Worm (Caenorhabditis elegans): Measurements from ENCODE around the gene ZK355.8.

DNA sequence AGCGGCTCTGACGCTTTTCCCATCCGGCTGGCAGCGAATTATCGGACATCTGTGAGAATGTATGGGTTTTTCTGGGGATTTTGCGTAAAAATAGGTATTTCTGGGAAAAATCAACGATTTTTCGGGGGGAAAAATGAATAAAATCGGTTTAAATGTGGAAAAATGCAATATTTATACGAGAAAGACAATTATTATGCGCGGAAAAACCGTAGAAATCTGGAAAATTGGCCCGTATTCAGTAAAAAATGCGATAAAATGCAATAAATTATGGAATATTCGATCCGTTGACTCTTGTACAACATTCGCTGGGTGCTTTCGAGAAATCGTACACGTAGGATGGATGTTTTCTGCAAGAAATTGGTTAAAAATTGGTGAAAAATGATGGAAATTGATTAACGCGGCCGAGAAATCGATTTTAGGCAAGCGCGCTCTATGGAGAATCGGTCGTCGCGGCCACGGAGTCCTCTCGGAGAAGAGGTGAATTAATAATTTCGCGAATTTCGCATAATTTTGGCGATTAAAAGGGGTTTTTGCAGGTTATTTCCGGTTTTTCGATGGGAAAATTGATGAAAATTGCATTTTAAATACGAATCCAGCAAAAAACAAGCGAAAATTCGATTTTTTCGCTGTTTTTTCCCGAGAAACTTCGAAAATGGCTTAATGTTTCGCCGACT, 38.5 kb upstream of the ZK355.8 start, which contains the start of gene pinn-1:
- TF ChIP-seq egl-44 (GFP tag; IDR thresholded peaks at IDR 0.05) (peak; percentile 68; the same call in 1 of the 2 replicates), F55B11.4 (tag; optimal IDR thresholded peaks at IDR 0.05; ENCODE audit: borderline replicate concordance, insufficient read depth) (no peak), dpl-1 (GFP tag; optimal IDR thresholded peaks at IDR 0.05) (peak; percentile 47), aptf-2 (GFP tag; conservative IDR thresholded peaks at IDR 0.05) (peak; percentile 75; the same call in 1 of the 2 replicates), lir-1 (GFP tag; conservative IDR thresholded peaks at IDR 0.05) (no peak; the same call in 1 of the 2 replicates), snpc-4 (GFP tag; optimal IDR thresholded peaks at IDR 0.05) (no peak), snpc-4 (tag; optimal IDR thresholded peaks at IDR 0.05) (peak; percentile 29 to 76 (median 45)), F10E7.11 (tag; optimal IDR thresholded peaks at IDR 0.05) (no peak), dox-1 (GFP tag; IDR thresholded peaks at IDR 0.05) (peak; percentile 94), mel-28 (tag; optimal IDR thresholded peaks at IDR 0.05; ENCODE audit: borderline replicate concordance) (peak; percentile 66), tlf-1 (GFP tag; optimal IDR thresholded peaks at IDR 0.05) (peak; percentile 67), ekl-4 (GFP tag; IDR thresholded peaks at IDR 0.05) (peak; percentile 68)
